Fruit fly (Drosophila melanogaster) whole organism, adult: ENCODE measurements around the gene Snapin.

ENCODE experiments used
- CG11617 ChIP-seq: fragments of 200-800 bp; sonication (Bioruptor generic); optimal IDR thresholded peaks from 2 replicates; lab custom pipeline; 2017; ENCODE audit warnings: mild to moderate bottlenecking, missing biosample characterization, missing genetic modification reagents, missing genetic modification characterization
- CG12768 ChIP-seq: fragments of 200-800 bp; sonication (Bioruptor generic); optimal IDR thresholded peaks from 2 replicates; lab custom pipeline; 2017; ENCODE audit warnings: missing biosample characterization, missing genetic modification characterization, mild to moderate bottlenecking, moderate library complexity, missing genetic modification reagents
- CG14711 ChIP-seq: fragments of 200-800 bp; sonication (Bioruptor generic); optimal IDR thresholded peaks from 2 replicates; lab custom pipeline; 2018; ENCODE audit warnings: missing biosample characterization, mild to moderate bottlenecking, missing genetic modification characterization, moderate library complexity
- CG1620 ChIP-seq: fragments of 200-800 bp; sonication (Bioruptor generic); optimal IDR thresholded peaks from 2 replicates; lab custom pipeline; 2016; ENCODE audit warnings: missing biosample characterization, missing genetic modification characterization
- CG33017 ChIP-seq: fragments of 200-800 bp; sonication (Bioruptor generic); optimal IDR thresholded peaks from 2 replicates; lab custom pipeline; 2018; ENCODE audit warnings: missing biosample characterization, mild to moderate bottlenecking, missing genetic modification characterization, moderate library complexity
- CG5204 ChIP-seq: fragments of 200-800 bp; sonication (Bioruptor generic); optimal IDR thresholded peaks from 2 replicates; lab custom pipeline; 2016; ENCODE audit warnings: missing biosample characterization, missing genetic modification characterization
- CG7045 ChIP-seq: fragments of 200-800 bp; sonication (Bioruptor generic); optimal IDR thresholded peaks from 2 replicates; lab custom pipeline; 2017; ENCODE audit warnings: missing biosample characterization, mild to moderate bottlenecking, missing genetic modification characterization
- CG7101 ChIP-seq: fragments of 200-800 bp; sonication (Bioruptor generic); optimal IDR thresholded peaks from 2 replicates; lab custom pipeline; 2018; ENCODE audit warnings: missing biosample characterization, mild to moderate bottlenecking, missing genetic modification characterization, moderate library complexity
- Clk ChIP-seq: fragments of 200-800 bp; sonication (Bioruptor generic); optimal IDR thresholded peaks from 2 replicates; lab custom pipeline; 2017; ENCODE audit warnings: missing biosample characterization, missing genetic modification characterization
- Crg-1 ChIP-seq: fragments of 200-800 bp; sonication (Bioruptor generic); optimal IDR thresholded peaks from 2 replicates; lab custom pipeline; 2016; ENCODE audit warnings: missing biosample characterization, missing genetic modification characterization
- Hr96 ChIP-seq: fragments of 200-800 bp; sonication (Bioruptor generic); optimal IDR thresholded peaks from 2 replicates; lab custom pipeline; 2016; ENCODE audit warnings: missing biosample characterization, missing genetic modification characterization
- Mnt ChIP-seq: fragments of 200-800 bp; sonication (Bioruptor generic); optimal IDR thresholded peaks from 2 replicates; lab custom pipeline; 2016; ENCODE audit warnings: missing biosample characterization, mild to moderate bottlenecking, missing genetic modification characterization
- bab1 ChIP-seq: fragments of 200-800 bp; sonication (Bioruptor generic); optimal IDR thresholded peaks from 3 replicates; lab custom pipeline; 2019; ENCODE audit warnings: missing biosample characterization, mild to moderate bottlenecking, missing genetic modification characterization, moderate library complexity
- cic ChIP-seq: fragments of 200-800 bp; sonication (Bioruptor generic); optimal IDR thresholded peaks from 2 replicates; lab custom pipeline; 2017; ENCODE audit warnings: missing biosample characterization, mild to moderate bottlenecking, missing genetic modification characterization, moderate library complexity
- cnc ChIP-seq, 2 experiments: fragments of >200 bp; optimal IDR thresholded peaks; 2 replicates each; lab custom pipeline; 2017
- kay ChIP-seq: fragments of 200-800 bp; sonication (Bioruptor generic); peaks from one replicate; lab custom pipeline; 2016; ENCODE audit warnings: missing biosample characterization, missing genetic modification characterization, borderline replicate concordance
- ovo ChIP-seq: fragments of 200-800 bp; sonication (Bioruptor generic); optimal IDR thresholded peaks from 2 replicates; lab custom pipeline; 2016; ENCODE audit warnings: missing biosample characterization, missing genetic modification characterization
- pad ChIP-seq: fragments of 200-800 bp; sonication (Bioruptor generic); optimal IDR thresholded peaks from 3 replicates; lab custom pipeline; 2017; ENCODE audit warnings: missing biosample characterization, missing genetic modification characterization, mild to moderate bottlenecking, moderate library complexity, missing genetic modification reagents
- tj ChIP-seq: fragments of 200-800 bp; sonication (Bioruptor generic); optimal IDR thresholded peaks from 3 replicates; lab custom pipeline; 2017; ENCODE audit warnings: missing biosample characterization, mild to moderate bottlenecking, missing genetic modification characterization, moderate library complexity
- toe ChIP-seq: fragments of 200-800 bp; sonication (Bioruptor generic); optimal IDR thresholded peaks from 2 replicates; lab custom pipeline; 2016; ENCODE audit warnings: missing biosample characterization, missing genetic modification characterization

Gene Snapin

dm6 chr2L:2800956-2801776 is 41.7 kb upstream of the Snapin start:
- TF ChIP-seq CG7045 (GFP tag; lab: Kevin White, UChicago): no peak
- TF ChIP-seq CG12768 (GFP tag; lab: Kevin White, UChicago): no peak
- TF ChIP-seq Hr96 (GFP tag; lab: Kevin White, UChicago): no peak
- TF ChIP-seq CG7101 (tag; lab: Kevin White, UChicago): no peak
- TF ChIP-seq Mnt (GFP tag; lab: Kevin White, UChicago): no peak
- no peak for TF ChIP-seq cnc (optimal IDR thresholded peaks at IDR 0.05; lab: Kevin White, UChicago)
- TF ChIP-seq CG5204 (GFP tag; lab: Kevin White, UChicago): no peak
- no peak for TF ChIP-seq CG33017
- no peak for TF ChIP-seq kay
- TF ChIP-seq CG11617 (GFP tag; lab: Kevin White, UChicago): no peak
- no peak for TF ChIP-seq tj (GFP tag; lab: Kevin White, UChicago)
- no peak for TF ChIP-seq bab1 (GFP tag; lab: Kevin White, UChicago)
- no peak for TF ChIP-seq CG14711
- no peak for TF ChIP-seq toe (GFP tag; lab: Kevin White, UChicago)
- TF ChIP-seq cic (GFP tag; lab: Kevin White, UChicago): no peak
- no peak for TF ChIP-seq Clk
- TF ChIP-seq Crg-1 (GFP tag; lab: Kevin White, UChicago): no peak
- no peak for TF ChIP-seq pad (GFP tag; lab: Kevin White, UChicago)
- no peak for TF ChIP-seq CG1620
- no peak for TF ChIP-seq ovo (GFP tag; lab: Kevin White, UChicago)

- TF ChIP-seq toe (GFP tag; lab: Kevin White, UChicago) (no peak), pad (GFP tag; lab: Kevin White, UChicago) (peak; percentile 91), Hr96 (GFP tag; lab: Kevin White, UChicago) (no peak), CG14711 (no peak), CG5204 (GFP tag; lab: Kevin White, UChicago) (no peak)
These were observed 40.5 kb upstream of the Snapin start, which contains the start of gene Syt1 for dm6 chr2L:2799909-2800478. Gene Syt1 (minus strand): TSS chr2L:2799979.

- TF ChIP-seq CG5204 (GFP tag; lab: Kevin White, UChicago) (no peak), CG33017 (no peak), CG7045 (GFP tag; lab: Kevin White, UChicago) (no peak), tj (GFP tag; lab: Kevin White, UChicago) (no peak), Mnt (GFP tag; lab: Kevin White, UChicago) (no peak), cic (GFP tag; lab: Kevin White, UChicago) (no peak), cnc (optimal IDR thresholded peaks at IDR 0.05; lab: Kevin White, UChicago) (no peak), CG14711 (no peak), toe (GFP tag; lab: Kevin White, UChicago) (no peak), Clk (no peak), Crg-1 (GFP tag; lab: Kevin White, UChicago) (no peak), CG11617 (GFP tag; lab: Kevin White, UChicago) (no peak)
These were observed 37.7 kb upstream of the Snapin start for dm6 chr2L:2797186-2797585.

- TF ChIP-seq Clk (no peak), Crg-1 (GFP tag; lab: Kevin White, UChicago) (no peak), Mnt (GFP tag; lab: Kevin White, UChicago) (no peak), pad (GFP tag; lab: Kevin White, UChicago) (no peak), toe (GFP tag; lab: Kevin White, UChicago) (no peak), CG7045 (GFP tag; lab: Kevin White, UChicago) (no peak), cnc (optimal IDR thresholded peaks at IDR 0.05; lab: Kevin White, UChicago) (no peak), cic (GFP tag; lab: Kevin White, UChicago) (no peak), CG5204 (GFP tag; lab: Kevin White, UChicago) (no peak)
These were observed 23.3 kb upstream of the Snapin start for dm6 chr2L:2782790-2783189.

- TF ChIP-seq CG1620: no peak
- no peak for TF ChIP-seq ovo (GFP tag; lab: Kevin White, UChicago)
- no peak for TF ChIP-seq toe (GFP tag; lab: Kevin White, UChicago)
- no peak for TF ChIP-seq cic (GFP tag; lab: Kevin White, UChicago)
- TF ChIP-seq cnc (optimal IDR thresholded peaks at IDR 0.05; lab: Kevin White, UChicago): no peak
These were observed 12.2 kb upstream of the Snapin start, which contains the start of gene CG15399 for dm6 chr2L:2771676-2772075. Gene CG15399 (minus strand): TSS chr2L:2771776.

dm6 chr2L:2769476-2770185 is 10.2 kb upstream of the Snapin start, which contains the start of the genes colt and HINT1:
Gene colt (minus strand): TSS chr2L:2770069.
Gene HINT1 (plus strand): TSS chr2L:2770135.
- TF ChIP-seq CG11617 (GFP tag; lab: Kevin White, UChicago) (peak; percentile 77), CG12768 (GFP tag; lab: Kevin White, UChicago) (peak; percentile 92), CG1620 (peak; percentile 23), CG14711 (peak; percentile 52), CG7045 (GFP tag; lab: Kevin White, UChicago) (peak; percentile 56), Crg-1 (GFP tag; lab: Kevin White, UChicago) (no peak), cnc (optimal IDR thresholded peaks at IDR 0.05; lab: Kevin White, UChicago) (no peak), Clk (peak; percentile 56), CG7101 (tag; lab: Kevin White, UChicago) (peak; percentile 40), tj (GFP tag; lab: Kevin White, UChicago) (peak; percentile 61), ovo (GFP tag; lab: Kevin White, UChicago) (peak; percentile 20), CG33017 (peak; percentile 27), Hr96 (GFP tag; lab: Kevin White, UChicago) (peak; percentile 76), cic (GFP tag; lab: Kevin White, UChicago) (peak; percentile 59), bab1 (GFP tag; lab: Kevin White, UChicago) (peak; percentile 10), toe (GFP tag; lab: Kevin White, UChicago) (peak; percentile 83), CG5204 (GFP tag; lab: Kevin White, UChicago) (no peak), Mnt (GFP tag; lab: Kevin White, UChicago) (peak; percentile 50), kay (no peak), pad (GFP tag; lab: Kevin White, UChicago) (peak; percentile 15)
